Worm (Caenorhabditis elegans) whole organism, L2 larva: ENCODE measurements around the gene srlf-4.

Experiments
- nhr-11 ChIP-seq: fragments of 150-350 bp; optimal IDR thresholded peaks from 2 replicates; lab custom pipeline; 2014; ENCODE audit warnings: missing biosample characterization, missing genetic modification characterization
- snpc-4 ChIP-seq: fragments of 150-350 bp; optimal IDR thresholded peaks from 2 replicates; lab custom pipeline; 2014; ENCODE audit warnings: missing biosample characterization, missing genetic modification characterization

ce11 chrIV:12911990-12912389 lies 12.2 kb downstream of the srlf-4 start, which contains the start of gene K08D8.5:
- no peak for TF ChIP-seq nhr-11
- TF ChIP-seq snpc-4 (tag; lab: Kevin White, UChicago), result no peak
